Fruit fly (Drosophila melanogaster) whole organism, adult: Measurements from ENCODE around the gene Spn28Db.

ENCODE experiments used
- CG11617 ChIP-seq: fragments of 200-800 bp; sonication (Bioruptor generic); optimal IDR thresholded peaks from 2 replicates; lab custom pipeline; 2017; ENCODE audit warnings: mild to moderate bottlenecking, missing biosample characterization, missing genetic modification reagents, missing genetic modification characterization
- CG1620 ChIP-seq: fragments of 200-800 bp; sonication (Bioruptor generic); optimal IDR thresholded peaks from 2 replicates; lab custom pipeline; 2016; ENCODE audit warnings: missing biosample characterization, missing genetic modification characterization
- CG33017 ChIP-seq: fragments of 200-800 bp; sonication (Bioruptor generic); optimal IDR thresholded peaks from 2 replicates; lab custom pipeline; 2018; ENCODE audit warnings: missing biosample characterization, mild to moderate bottlenecking, missing genetic modification characterization, moderate library complexity
- CG5204 ChIP-seq: fragments of 200-800 bp; sonication (Bioruptor generic); optimal IDR thresholded peaks from 2 replicates; lab custom pipeline; 2016; ENCODE audit warnings: missing biosample characterization, missing genetic modification characterization
- CG7045 ChIP-seq: fragments of 200-800 bp; sonication (Bioruptor generic); optimal IDR thresholded peaks from 2 replicates; lab custom pipeline; 2017; ENCODE audit warnings: missing biosample characterization, mild to moderate bottlenecking, missing genetic modification characterization
- Crg-1 ChIP-seq: fragments of 200-800 bp; sonication (Bioruptor generic); optimal IDR thresholded peaks from 2 replicates; lab custom pipeline; 2016; ENCODE audit warnings: missing biosample characterization, missing genetic modification characterization
- bab1 ChIP-seq: fragments of 200-800 bp; sonication (Bioruptor generic); optimal IDR thresholded peaks from 3 replicates; lab custom pipeline; 2019; ENCODE audit warnings: missing biosample characterization, mild to moderate bottlenecking, missing genetic modification characterization, moderate library complexity
- cic ChIP-seq: fragments of 200-800 bp; sonication (Bioruptor generic); optimal IDR thresholded peaks from 2 replicates; lab custom pipeline; 2017; ENCODE audit warnings: missing biosample characterization, mild to moderate bottlenecking, missing genetic modification characterization, moderate library complexity
- cnc ChIP-seq, 2 experiments: fragments of >200 bp; optimal IDR thresholded peaks; 2 replicates each; lab custom pipeline; 2017
- kay ChIP-seq: fragments of 200-800 bp; sonication (Bioruptor generic); peaks from one replicate; lab custom pipeline; 2016; ENCODE audit warnings: missing biosample characterization, missing genetic modification characterization, borderline replicate concordance
- ovo ChIP-seq: fragments of 200-800 bp; sonication (Bioruptor generic); optimal IDR thresholded peaks from 2 replicates; lab custom pipeline; 2016; ENCODE audit warnings: missing biosample characterization, missing genetic modification characterization
- pad ChIP-seq: fragments of 200-800 bp; sonication (Bioruptor generic); optimal IDR thresholded peaks from 3 replicates; lab custom pipeline; 2017; ENCODE audit warnings: missing biosample characterization, missing genetic modification characterization, mild to moderate bottlenecking, moderate library complexity, missing genetic modification reagents
- tj ChIP-seq: fragments of 200-800 bp; sonication (Bioruptor generic); optimal IDR thresholded peaks from 3 replicates; lab custom pipeline; 2017; ENCODE audit warnings: missing biosample characterization, mild to moderate bottlenecking, missing genetic modification characterization, moderate library complexity
- toe ChIP-seq: fragments of 200-800 bp; sonication (Bioruptor generic); optimal IDR thresholded peaks from 2 replicates; lab custom pipeline; 2016; ENCODE audit warnings: missing biosample characterization, missing genetic modification characterization

DNA sequence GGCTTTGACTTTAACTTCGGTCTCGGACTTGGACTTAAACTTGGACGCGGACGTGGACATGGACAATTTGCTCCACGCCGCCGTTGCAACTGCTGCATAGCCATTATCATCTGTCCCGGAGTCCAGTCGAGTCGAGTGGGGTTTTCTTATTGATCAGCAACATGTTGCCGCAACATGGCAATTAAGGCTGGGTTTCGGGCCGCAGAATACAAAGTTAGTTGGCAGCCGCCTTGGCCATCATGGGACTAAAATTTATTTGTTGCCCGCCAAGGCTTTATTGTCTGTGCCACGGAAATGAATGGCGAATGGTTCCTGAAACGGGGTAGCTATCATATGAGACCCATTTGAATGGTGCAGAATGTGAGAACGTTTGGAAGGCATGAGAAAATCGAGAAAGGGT lies 11.3 kb upstream of the Spn28Db start:
- TF ChIP-seq CG5204 (no peak), cic (no peak), ovo (no peak), toe (GFP tag; lab: Kevin White, UChicago) (no peak), kay (GFP tag; lab: Kevin White, UChicago) (no peak), CG33017 (tag; lab: Kevin White, UChicago) (no peak), CG7045 (no peak), pad (GFP tag; lab: Kevin White, UChicago) (no peak), tj (GFP tag; lab: Kevin White, UChicago) (no peak), cnc (optimal IDR thresholded peaks at IDR 0.05; lab: Kevin White, UChicago) (no peak), Crg-1 (no peak), bab1 (GFP tag; lab: Kevin White, UChicago) (no peak), CG1620 (GFP tag; lab: Kevin White, UChicago) (no peak), CG11617 (GFP tag; lab: Kevin White, UChicago) (no peak)
